Fruit fly (Drosophila melanogaster): ENCODE results near the gene CG2217.
A peak's percentile ranks its signal among the peaks of the same experiment; 100 is the strongest.

CG2217 gene

dm6 chr3R:30461608-30462243, 39.0 kb upstream of the CG2217 start (continued):
- TF ChIP-seq bcd (GFP tag; optimal IDR thresholded peaks at IDR 0.05), result peak; percentile 26
- peak; percentile 19 for TF ChIP-seq Xbp1 (GFP tag; optimal IDR thresholded peaks at IDR 0.05)
- peak; percentile 44 for TF ChIP-seq phol (tag; optimal IDR thresholded peaks at IDR 0.05)
- TF ChIP-seq CG6813 (GFP tag; optimal IDR thresholded peaks at IDR 0.05), result peak; percentile 15
- peak in 1 of 2 experiments; percentile 59 for TF ChIP-seq Hr51 (GFP tag; optimal IDR thresholded peaks at IDR 0.05)
- peak; percentile 39 for TF ChIP-seq CG2712 (tag; optimal IDR thresholded peaks at IDR 0.05)
- TF ChIP-seq CG2120 (GFP tag; optimal IDR thresholded peaks at IDR 0.05), result peak; percentile 23
- no peak for TF ChIP-seq CG7963 (GFP tag; IDR thresholded peaks at IDR 0.05; ENCODE audit: partially characterized antibody)
- peak; percentile 23 for TF ChIP-seq CG13296 (GFP tag; optimal IDR thresholded peaks at IDR 0.05)
- TF ChIP-seq Ptx1 (GFP tag; IDR thresholded peaks at IDR 0.05), result peak; percentile 42; the same call in 1 of the 2 replicates
- TF ChIP-seq CG7556 (GFP tag; optimal IDR thresholded peaks at IDR 0.05), result peak; percentile 2
- peak; percentile 57; the same call in 1 of the 3 replicates for TF ChIP-seq dysf (GFP tag; IDR thresholded peaks at IDR 0.05)
- TF ChIP-seq CG12659 (GFP tag; optimal IDR thresholded peaks at IDR 0.05), result peak; percentile 19
- peak; percentile 41 for TF ChIP-seq CG13424 (tag; optimal IDR thresholded peaks at IDR 0.05)
- TF ChIP-seq Dip3 (GFP tag; optimal IDR thresholded peaks at IDR 0.05), result no peak
- TF ChIP-seq Scr (GFP tag; IDR thresholded peaks at IDR 0.05; ENCODE audit: partially characterized antibody), result no peak
- TF ChIP-seq CG31224 (GFP tag; IDR thresholded peaks at IDR 0.05), result no peak
- TF ChIP-seq CG3407 (GFP tag; optimal IDR thresholded peaks at IDR 0.05), result no peak
- TF ChIP-seq amos (GFP tag; IDR thresholded peaks at IDR 0.05; ENCODE audit: partially characterized antibody), result no peak
- TF ChIP-seq Oaz (GFP tag; IDR thresholded peaks at IDR 0.05), result 0 out of 2 replicates have a peak, but pooled peaks have one; percentile 8
- TF ChIP-seq jing (GFP tag; optimal IDR thresholded peaks at IDR 0.05), result no peak
- TF ChIP-seq Ravus (GFP tag; IDR thresholded peaks at IDR 0.05), result no peak
- no peak for TF ChIP-seq CG2116 (GFP tag; optimal IDR thresholded peaks at IDR 0.05)
- no peak for TF ChIP-seq zfh2 (GFP tag; optimal IDR thresholded peaks at IDR 0.05)
- no peak for TF ChIP-seq org-1 (GFP tag; optimal IDR thresholded peaks at IDR 0.05)
- TF ChIP-seq stc (GFP tag; IDR thresholded peaks at IDR 0.05), result 0 out of 2 replicates have a peak, but pooled peaks have one; percentile 8
- no peak for TF ChIP-seq peb (GFP tag; IDR thresholded peaks at IDR 0.05)
- no peak for TF ChIP-seq gsb-n (tag; optimal IDR thresholded peaks at IDR 0.05)
- no peak for TF ChIP-seq klu (GFP tag; IDR thresholded peaks at IDR 0.05)
- no peak for TF ChIP-seq ash1 (GFP tag; optimal IDR thresholded peaks at IDR 0.05)
- no peak for TF ChIP-seq CG8765 (GFP tag; IDR thresholded peaks at IDR 0.05)
- no peak for TF ChIP-seq Hr39 (optimal IDR thresholded peaks at IDR 0.05)
- no peak for TF ChIP-seq pho (GFP tag; optimal IDR thresholded peaks at IDR 0.05)
- TF ChIP-seq CG14441 (GFP tag; IDR thresholded peaks at IDR 0.05), result peak; percentile 28; the same call in 1 of the 2 replicates
- peak; percentile 21 for TF ChIP-seq nom (GFP tag; optimal IDR thresholded peaks at IDR 0.05)
- no peak for TF ChIP-seq eve (GFP tag; optimal IDR thresholded peaks at IDR 0.05)
- TF ChIP-seq gcm (GFP tag; optimal IDR thresholded peaks at IDR 0.05), result peak; percentile 15
- TF ChIP-seq CG14050 (GFP tag; IDR thresholded peaks at IDR 0.05), result peak; percentile 18; the same call in 1 of the 3 replicates
- TF ChIP-seq gem (tag; optimal IDR thresholded peaks at IDR 0.05), result peak; percentile 64
- TF ChIP-seq CG10979 (tag; optimal IDR thresholded peaks at IDR 0.05), result peak; percentile 26
- TF ChIP-seq CG5953 (GFP tag; IDR thresholded peaks at IDR 0.05), result no peak
- peak; percentile 18 for TF ChIP-seq Oli (tag; optimal IDR thresholded peaks at IDR 0.05)
- peak; percentile 56 for TF ChIP-seq CG31441 (GFP tag; IDR thresholded peaks at IDR 0.05)
- peak; percentile 33 for TF ChIP-seq Meics (GFP tag; optimal IDR thresholded peaks at IDR 0.05)
- no peak for TF ChIP-seq ATbp (GFP tag; optimal IDR thresholded peaks at IDR 0.05)
- no peak for TF ChIP-seq Lhr (GFP tag; optimal IDR thresholded peaks at IDR 0.05)
- TF ChIP-seq Lim3 (GFP tag; IDR thresholded peaks at IDR 0.05), result no peak
- TF ChIP-seq CG17612 (GFP tag; IDR thresholded peaks at IDR 0.05), result no peak
- peak; percentile 41 for TF ChIP-seq CG30403 (GFP tag; optimal IDR thresholded peaks at IDR 0.05)
- TF ChIP-seq Sox100B (GFP tag; optimal IDR thresholded peaks at IDR 0.05), result peak; percentile 35
